Worm (Caenorhabditis elegans): ENCODE data around the gene oac-1.

DNA sequence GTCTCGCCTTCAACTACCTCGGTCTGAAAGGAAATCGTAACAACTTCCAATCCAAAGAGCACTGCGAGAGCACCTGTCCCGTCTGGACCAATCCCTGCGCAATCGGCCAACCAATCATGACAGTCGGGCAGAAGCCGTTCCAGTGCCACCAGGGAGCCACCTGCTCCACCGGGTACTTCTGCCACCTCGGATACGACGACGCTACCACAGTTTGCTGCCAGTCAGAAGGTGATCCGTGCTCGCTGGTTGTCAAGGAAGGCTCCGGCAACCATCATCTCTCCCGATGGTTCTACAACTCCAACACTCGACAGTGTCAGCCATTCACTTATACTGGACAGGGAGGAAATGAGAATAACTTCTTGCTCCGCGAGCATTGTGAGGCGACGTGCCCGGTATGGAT lies 46.7 kb downstream of the oac-1 start:
- TF ChIP-seq F13H6.1 (tag; optimal IDR thresholded peaks at IDR 0.05), result no peak
- TF ChIP-seq pha-2 (tag; optimal IDR thresholded peaks at IDR 0.05), result no peak
- TF ChIP-seq mec-3 (tag; optimal IDR thresholded peaks at IDR 0.05; ENCODE audit: borderline replicate concordance), result no peak
- no peak for TF ChIP-seq zip-5 (tag; optimal IDR thresholded peaks at IDR 0.05)
- TF ChIP-seq ceh-19 (GFP tag; optimal IDR thresholded peaks at IDR 0.05), result no peak
- TF ChIP-seq ztf-16 (tag; optimal IDR thresholded peaks at IDR 0.05), result no peak
- no peak for TF ChIP-seq ceh-9 (tag; optimal IDR thresholded peaks at IDR 0.05)
- TF ChIP-seq pag-3 (tag; optimal IDR thresholded peaks at IDR 0.05; ENCODE audit: borderline replicate concordance), result peak; percentile 57
- TF ChIP-seq pha-4 (tag; optimal IDR thresholded peaks at IDR 0.05), result no peak
- TF ChIP-seq ceh-30 (tag; optimal IDR thresholded peaks at IDR 0.05), result no peak
- no peak for TF ChIP-seq nhr-11 (tag; optimal IDR thresholded peaks at IDR 0.05)
- TF ChIP-seq lin-11 (tag; optimal IDR thresholded peaks at IDR 0.05), result no peak
- no peak for TF ChIP-seq fkh-10 (GFP tag; optimal IDR thresholded peaks at IDR 0.05)

All from whole organism, late embryonic.